Fruit fly (Drosophila melanogaster) ovary, adult (tissue): ENCODE data around the gene CG34288.

Experiments used
- CG17801 ChIP-seq: fragments of 200-800 bp; optimal IDR thresholded peaks from 2 replicates; lab custom pipeline; 2019; ENCODE audit warnings: missing biosample characterization, mild to moderate bottlenecking, missing genetic modification characterization, moderate library complexity; ENCODE audit not compliant: partially characterized antibody

CG34288 gene

dm6 chr3R:22447195-22447873 lies at the start of gene CG34288:
CG34288 (minus strand) TSS chr3R:22447263.
- TF ChIP-seq CG17801 (GFP tag; lab: Kevin White, UChicago): no peak

DNA sequence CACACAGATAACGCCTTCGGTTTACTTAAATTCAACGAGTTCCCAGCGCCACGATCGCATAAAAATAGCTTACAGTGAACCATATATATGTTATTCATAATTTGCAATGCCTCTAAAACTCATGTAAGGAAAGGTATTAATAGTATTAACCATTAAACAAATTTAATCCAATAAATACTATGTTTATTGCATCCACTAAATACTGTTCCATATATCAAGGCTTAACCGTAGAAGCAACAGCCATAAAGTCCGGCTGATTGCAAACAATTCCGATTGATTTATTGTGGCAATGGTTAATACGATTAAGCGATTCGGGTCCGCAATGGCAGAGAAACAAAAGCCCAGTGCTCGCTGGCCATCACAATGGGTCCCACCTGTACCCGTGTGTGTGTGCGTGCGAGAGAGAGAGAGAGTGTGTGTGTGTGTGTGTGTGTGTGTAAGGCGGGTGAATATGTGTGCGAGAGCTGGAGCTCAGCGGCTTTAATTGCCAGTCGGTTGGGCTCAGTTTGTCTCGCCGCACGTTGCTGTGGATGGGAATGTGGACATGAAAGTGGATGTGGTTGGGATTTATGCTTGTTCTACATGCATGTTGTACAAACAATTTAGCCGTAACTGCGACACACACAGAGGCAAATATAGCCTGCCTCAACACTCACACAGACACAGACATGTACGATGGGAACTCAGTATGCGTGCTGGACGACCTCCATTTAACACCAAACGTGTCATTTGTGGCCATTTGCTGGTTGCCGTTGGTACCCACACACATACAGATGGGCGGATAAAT lies 47.7 kb upstream of the CG34288 start:
- no peak for TF ChIP-seq CG17801 (GFP tag; lab: Kevin White, UChicago)

dm6 chr3R:22492767-22493166 lies 45.7 kb upstream of the CG34288 start, which contains the start of gene tHMG2:
tHMG2 (plus strand) TSS chr3R:22492953.
- no peak for TF ChIP-seq CG17801 (GFP tag; lab: Kevin White, UChicago)

- peak; percentile 65 for TF ChIP-seq CG17801 (GFP tag; lab: Kevin White, UChicago)
These were observed 44.2 kb upstream of the CG34288 start, which contains the start of the genes CCT1 and tHMG1 for dm6 chr3R:22491088-22491879. CCT1 (minus strand) TSS chr3R:22491439. tHMG1 (plus strand) TSS chr3R:22491829.

DNA sequence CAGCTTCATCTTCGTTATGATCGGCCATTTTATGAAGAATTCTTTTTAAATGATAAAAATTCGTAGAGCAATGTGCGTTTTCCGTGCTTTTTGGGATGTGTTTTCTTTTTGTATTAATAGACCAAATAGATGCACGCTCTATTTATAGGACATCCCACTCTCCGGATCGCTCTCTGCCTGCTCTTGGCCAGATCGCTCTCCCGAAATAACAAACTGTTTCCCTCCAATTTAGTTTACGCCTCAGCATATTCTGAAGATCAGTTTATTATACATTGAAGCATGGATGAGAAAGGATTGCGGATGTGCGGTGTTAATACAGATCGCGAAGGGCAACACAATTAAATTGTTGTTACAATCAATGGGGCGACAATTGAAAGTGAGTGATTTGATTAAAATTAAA lies 41.8 kb upstream of the CG34288 start, which contains the start of gene CG5376:
Gene CG5376 (minus strand): TSS at position 101 of the 400 bp plus-strand sequence.
- no peak for TF ChIP-seq CG17801 (GFP tag; lab: Kevin White, UChicago)

DNA sequence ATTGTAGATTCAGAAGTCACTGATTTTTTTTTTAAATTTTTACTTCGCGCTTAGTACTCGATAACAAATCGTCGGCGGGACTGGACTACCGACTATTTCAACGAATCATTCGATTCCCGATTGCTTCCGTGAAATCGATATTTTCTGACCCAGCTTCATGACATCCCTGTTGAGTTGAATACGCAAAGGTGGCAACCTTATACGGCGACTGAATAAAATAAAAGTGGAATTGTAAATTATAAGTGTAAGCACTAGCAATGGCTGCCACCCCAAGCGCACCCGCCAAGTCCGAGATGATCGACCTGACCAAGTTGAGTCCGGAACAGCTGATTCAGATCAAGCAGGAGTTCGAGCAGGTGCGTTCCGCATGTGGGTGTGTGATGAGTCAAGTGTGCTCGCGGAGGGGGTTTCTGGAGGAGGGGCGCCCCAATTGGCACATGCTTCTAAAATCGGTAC lies 40.0 kb upstream of the CG34288 start, which contains the start of gene Pfdn5:
Gene Pfdn5 (plus strand): TSS at position 3 of the 456 bp plus-strand sequence.
- peak; percentile 17 for TF ChIP-seq CG17801 (GFP tag; lab: Kevin White, UChicago)

- no peak for TF ChIP-seq CG17801 (GFP tag; lab: Kevin White, UChicago)
These were observed 36.5 kb upstream of the CG34288 start for dm6 chr3R:22483537-22483936.

DNA sequence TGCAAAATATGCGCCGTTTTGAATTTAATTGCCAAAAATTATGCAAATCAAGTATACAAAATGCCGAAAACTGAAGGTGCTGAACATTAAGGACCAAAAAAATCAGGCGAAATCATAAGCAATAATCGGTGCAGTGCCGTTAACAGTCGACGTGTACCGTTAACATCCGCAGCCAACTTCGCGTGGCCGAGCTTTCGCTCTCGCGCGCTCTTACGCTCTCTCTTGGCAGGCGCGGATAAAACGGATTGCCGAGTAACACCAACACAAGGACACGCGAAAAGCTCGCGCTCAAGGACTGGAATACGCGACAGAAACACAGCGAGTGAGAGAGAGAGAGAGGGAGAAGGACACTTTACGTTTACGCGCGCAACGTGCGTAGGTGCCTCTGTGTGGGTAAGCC lies 23.0 kb upstream of the CG34288 start:
- no peak for TF ChIP-seq CG17801 (GFP tag; lab: Kevin White, UChicago)

DNA sequence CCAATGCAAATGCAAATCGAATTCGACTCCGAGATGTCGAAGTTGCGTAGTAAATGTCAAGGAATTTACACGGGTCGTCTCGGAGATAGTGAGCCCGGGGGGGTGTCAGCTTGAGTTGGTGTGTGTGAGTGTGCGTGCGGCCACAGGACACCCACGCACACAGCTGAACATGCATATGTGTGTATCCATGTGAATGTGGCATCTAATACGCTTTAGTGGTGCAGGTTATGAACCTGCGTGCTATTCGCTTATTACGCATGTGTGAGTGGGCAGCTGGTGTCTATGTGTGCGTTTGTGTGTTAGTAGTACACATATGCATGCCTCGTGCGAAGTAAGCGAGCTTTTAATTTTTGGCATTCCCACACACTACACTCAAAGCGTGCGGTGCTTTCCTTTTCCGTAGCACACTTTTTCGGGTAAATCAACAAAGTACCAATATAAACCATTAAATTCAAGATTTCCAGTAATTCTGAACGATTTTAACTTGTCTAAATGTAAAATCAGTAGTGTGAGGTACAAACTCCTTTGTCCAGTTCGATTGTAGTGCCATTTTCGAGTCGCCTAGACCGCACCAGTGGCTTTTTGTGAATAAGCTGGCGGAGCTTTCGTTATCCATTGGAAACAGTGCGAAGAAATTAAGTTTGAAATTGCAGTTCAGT lies 21.9 kb upstream of the CG34288 start:
- no peak for TF ChIP-seq CG17801 (GFP tag; lab: Kevin White, UChicago)

DNA sequence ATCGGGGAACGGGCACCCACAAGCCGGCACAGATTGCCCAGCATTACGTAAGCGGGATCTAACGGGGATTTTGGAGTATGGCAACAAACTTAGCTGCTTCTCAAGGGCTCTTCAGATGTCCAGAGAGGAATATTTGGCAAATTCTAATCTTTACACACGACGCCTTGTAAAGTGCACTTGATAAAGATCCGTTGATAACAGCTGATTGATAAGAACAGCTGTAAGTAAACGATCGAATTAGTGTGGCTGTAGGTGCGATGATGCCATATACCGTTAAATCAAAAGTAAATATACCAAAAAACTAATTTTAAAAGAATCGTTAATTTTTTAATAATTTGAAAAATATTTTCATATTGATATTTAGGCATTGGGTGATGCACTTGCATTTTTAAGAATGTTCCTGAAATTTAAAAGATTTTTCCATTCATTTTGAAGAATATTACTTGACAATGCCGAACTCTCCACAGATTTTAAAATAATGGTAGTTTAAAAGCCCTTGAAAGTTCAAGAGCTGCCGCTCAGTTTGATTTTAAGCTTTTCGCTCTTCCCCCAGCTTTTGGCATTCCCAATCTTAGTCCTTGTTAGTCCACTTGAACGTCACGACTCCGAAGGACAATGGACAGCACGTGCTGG lies 21.0 kb upstream of the CG34288 start, which contains the start of the genes CG5377 and Nrx-1:
Gene CG5377 (minus strand): TSS at position 219 of the 633 bp plus-strand sequence.
Gene Nrx-1 (plus strand): TSS at position 574 of the 633 bp plus-strand sequence.
- TF ChIP-seq CG17801 (GFP tag; lab: Kevin White, UChicago): peak; percentile 32

- no peak for TF ChIP-seq CG17801 (GFP tag; lab: Kevin White, UChicago)
These were observed 19.0 kb upstream of the CG34288 start, which contains the start of gene Pebp1 for dm6 chr3R:22465984-22466530. Pebp1 (plus strand) TSS chr3R:22466034.

DNA sequence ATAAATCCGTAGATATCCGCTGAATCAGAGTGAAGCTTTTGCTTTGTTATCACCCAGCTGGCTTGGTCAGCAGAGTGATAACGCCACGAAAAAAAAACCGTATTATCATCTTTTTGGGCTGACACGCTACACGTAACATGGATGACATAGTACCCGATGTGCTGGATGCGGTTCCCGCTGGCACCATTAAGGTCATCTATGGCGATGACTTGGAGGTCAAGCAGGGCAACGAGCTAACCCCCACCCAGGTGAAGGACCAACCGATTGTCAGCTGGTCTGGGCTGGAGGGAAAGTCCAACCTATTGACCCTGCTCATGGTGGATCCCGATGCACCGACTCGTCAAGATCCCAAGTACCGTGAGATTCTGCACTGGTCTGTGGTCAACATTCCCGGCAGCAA lies 18.1 kb upstream of the CG34288 start:
- no peak for TF ChIP-seq CG17801 (GFP tag; lab: Kevin White, UChicago)

dm6 chr3R:22464611-22465113 lies 17.6 kb upstream of the CG34288 start, which contains the start of gene CG7054:
CG7054 (plus strand) TSS chr3R:22464985.
- TF ChIP-seq CG17801 (GFP tag; lab: Kevin White, UChicago): peak; percentile 49
